Worm (Caenorhabditis elegans): ENCODE results near the gene W04D12.1.

DNA sequence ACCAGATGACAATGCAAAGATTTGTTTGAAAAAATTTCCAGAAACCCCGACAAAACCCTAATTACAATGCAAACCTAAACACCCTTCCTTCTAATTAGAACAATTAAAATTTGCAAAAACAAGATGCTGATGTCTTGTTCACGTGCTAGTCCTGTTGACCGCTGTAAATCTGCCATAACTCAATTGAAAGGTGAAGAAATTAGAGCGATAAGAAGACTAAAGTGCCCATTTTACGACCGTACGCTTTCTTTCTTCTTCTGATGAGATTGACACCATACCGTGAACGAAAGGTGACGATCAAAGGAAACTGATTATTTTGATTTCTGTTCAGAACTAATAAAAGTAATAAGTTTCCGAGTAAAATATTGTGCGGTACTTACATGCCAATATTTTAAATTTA lies 23.2 kb upstream of the W04D12.1 start:
- TF ChIP-seq T22C8.4 (GFP tag; IDR thresholded peaks at IDR 0.05) = no peak
- no peak for TF ChIP-seq klf-2 (GFP tag; conservative IDR thresholded peaks at IDR 0.05)
- no peak for TF ChIP-seq flt-1 (GFP tag; IDR thresholded peaks at IDR 0.05)
- no peak for TF ChIP-seq tab-1 (GFP tag; IDR thresholded peaks at IDR 0.05)
- no peak for TF ChIP-seq ztf-23 (GFP tag; IDR thresholded peaks at IDR 0.05)
- no peak for TF ChIP-seq med-1 (GFP tag; optimal IDR thresholded peaks at IDR 0.05; ENCODE audit: insufficient read depth)
- TF ChIP-seq ref-1 (GFP tag; conservative IDR thresholded peaks at IDR 0.05) = no peak
- TF ChIP-seq ztf-29 (GFP tag; IDR thresholded peaks at IDR 0.05) = no peak
- TF ChIP-seq cog-1 (tag; optimal IDR thresholded peaks at IDR 0.05) = no peak

Measured in whole organism, midembryonic.